Fruit fly (Drosophila melanogaster): ENCODE measurements around the gene mRpS26.

DNA sequence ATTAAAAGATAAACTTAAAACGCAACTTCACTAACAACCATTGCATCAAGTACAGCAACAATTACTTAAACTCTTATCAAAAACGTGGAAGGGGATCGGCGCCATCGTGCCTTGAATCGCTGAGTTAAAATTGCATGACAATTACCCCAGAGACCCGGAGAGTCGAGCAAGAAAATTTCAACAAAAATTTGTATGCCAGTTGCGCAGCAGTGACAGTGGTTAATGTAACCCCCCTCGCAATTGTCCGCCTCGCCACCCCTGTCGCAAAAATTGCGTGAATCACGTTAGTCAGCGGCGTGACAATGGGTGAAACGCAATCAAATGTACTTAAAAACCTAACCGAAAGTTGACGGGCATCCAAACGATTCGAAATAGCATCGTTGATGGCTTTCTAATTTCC lies 6.7 kb upstream of the mRpS26 start:
- TF ChIP-seq CG34367 (tag; optimal IDR thresholded peaks at IDR 0.05) (no peak), CG10348 (GFP tag; IDR thresholded peaks at IDR 0.05) (no peak), CG9948 (tag; optimal IDR thresholded peaks at IDR 0.05) (no peak), CG17806 (tag; optimal IDR thresholded peaks at IDR 0.05) (peak; percentile 1), fd96Ca (GFP tag; IDR thresholded peaks at IDR 0.05) (no peak; the same call in 2 of the 3 replicates), gl (tag; optimal IDR thresholded peaks at IDR 0.05) (no peak), D1 (tag; optimal IDR thresholded peaks at IDR 0.05) (no peak), Ets98B (GFP tag; IDR thresholded peaks at IDR 0.05) (peak; percentile 31), CG12605 (GFP tag; IDR thresholded peaks at IDR 0.05) (0 out of 2 replicates have a peak, but pooled peaks have one; percentile 10)
